Fruit fly (Drosophila melanogaster): ENCODE measurements around the gene Chc.
A peak's percentile ranks its signal among the peaks of the same experiment; 100 is the strongest.

Chc gene

DNA sequence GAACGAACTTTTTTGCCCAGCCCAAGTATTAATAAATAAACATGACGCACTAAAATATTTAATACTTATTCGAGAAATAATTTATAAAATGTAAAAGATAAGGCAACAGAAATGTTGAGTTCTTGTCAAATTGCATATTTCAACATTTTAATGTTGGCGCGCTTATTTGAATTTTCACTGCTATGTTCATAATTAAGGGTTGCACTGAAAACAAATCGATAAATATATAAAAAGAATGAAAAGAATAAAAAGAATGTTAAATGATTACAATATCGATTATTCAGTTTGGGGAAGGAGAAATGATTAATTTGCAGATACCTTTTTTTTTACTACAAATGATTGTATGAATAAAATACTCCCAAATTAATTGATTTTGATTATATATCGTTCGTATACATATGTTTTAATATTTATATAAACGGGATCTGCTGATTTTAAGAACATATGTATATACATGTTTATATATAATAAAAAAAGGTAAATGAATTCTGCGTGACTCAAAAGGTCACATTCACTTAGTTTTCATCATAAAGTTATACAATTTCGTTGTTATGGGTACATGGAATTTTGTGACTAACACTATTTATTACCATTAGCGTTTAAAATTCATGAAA, 31.6 kb upstream of the Chc start (continued):
- TF ChIP-seq NC2α (GFP tag; optimal IDR thresholded peaks at IDR 0.05) (no peak), CG9932 (GFP tag; IDR thresholded peaks at IDR 0.05) (no peak), CG17568 (GFP tag; optimal IDR thresholded peaks at IDR 0.05) (no peak), crol (GFP tag; IDR thresholded peaks at IDR 0.05) (no peak), H2.0 (GFP tag; IDR thresholded peaks at IDR 0.05) (no peak), CG14441 (GFP tag; IDR thresholded peaks at IDR 0.05) (no peak), BtbVII (GFP tag; optimal IDR thresholded peaks at IDR 0.05) (no peak), odd (GFP tag; optimal IDR thresholded peaks at IDR 0.05) (no peak), pan (optimal IDR thresholded peaks at IDR 0.05) (no peak), pan (GFP tag; optimal IDR thresholded peaks at IDR 0.05 in 1 of 2, IDR thresholded peaks at IDR 0.05 in 1 of 2) (no peak), Dref (GFP tag; IDR thresholded peaks at IDR 0.05) (peak; percentile 57)

dm6 chrX:15866032-15866431, 30.7 kb upstream of the Chc start:
- TF ChIP-seq Med (GFP tag) (peak; percentile 20), CG8944 (GFP tag; optimal IDR thresholded peaks at IDR 0.05) (no peak), sens (GFP tag) (peak; percentile 61), kah (GFP tag; optimal IDR thresholded peaks at IDR 0.05) (no peak), twi (tag; optimal IDR thresholded peaks at IDR 0.05) (no peak), Taf1 (GFP tag; IDR thresholded peaks at IDR 0.05) (no peak)

dm6 chrX:15860479-15860878, 25.2 kb upstream of the Chc start:
- TF ChIP-seq CG15479 (GFP tag; optimal IDR thresholded peaks at IDR 0.05) = peak; percentile 59
- TF ChIP-seq gro (GFP tag; optimal IDR thresholded peaks at IDR 0.05) = peak; percentile 3
- TF ChIP-seq CG12659 (GFP tag; optimal IDR thresholded peaks at IDR 0.05) = peak; percentile 77
- peak; percentile 29 for TF ChIP-seq dm (GFP tag; optimal IDR thresholded peaks at IDR 0.05)
- TF ChIP-seq CG2199 (GFP tag; IDR thresholded peaks at IDR 0.05) = peak; percentile 82
- peak; percentile 31 for TF ChIP-seq Fer1 (GFP tag; optimal IDR thresholded peaks at IDR 0.05)
- peak; percentile 96 for TF ChIP-seq CG8478 (optimal IDR thresholded peaks at IDR 0.05)
- TF ChIP-seq CG8765 (GFP tag; IDR thresholded peaks at IDR 0.05) = 0 out of 2 replicates have a peak, but pooled peaks have one; percentile 21
- TF ChIP-seq CG33557 (GFP tag; optimal IDR thresholded peaks at IDR 0.05) = no peak
- TF ChIP-seq CG1647 (GFP tag; optimal IDR thresholded peaks at IDR 0.05) = no peak
- TF ChIP-seq CG18262 (tag; optimal IDR thresholded peaks at IDR 0.05) = peak; percentile 8
- 0 out of 3 replicates have a peak, but pooled peaks have one; percentile 27 for TF ChIP-seq CG6791 (GFP tag; IDR thresholded peaks at IDR 0.05; ENCODE audit: partially characterized antibody)
- peak; percentile 41; the same call in 1 of the 2 replicates for TF ChIP-seq ato (GFP tag; IDR thresholded peaks at IDR 0.05; ENCODE audit: partially characterized antibody)
- peak; percentile 16 for TF ChIP-seq Dad (GFP tag; optimal IDR thresholded peaks at IDR 0.05)
- TF ChIP-seq CG13894 (tag; optimal IDR thresholded peaks at IDR 0.05) = peak; percentile 36
- peak; percentile 43; the same call in 2 of the 3 replicates for TF ChIP-seq row (GFP tag; IDR thresholded peaks at IDR 0.05)
- TF ChIP-seq CG34422 (GFP tag; IDR thresholded peaks at IDR 0.05) = peak; percentile 85
- 0 out of 3 replicates have a peak, but pooled peaks have one; percentile 22 for TF ChIP-seq Dbx (GFP tag; IDR thresholded peaks at IDR 0.05)
- no peak for TF ChIP-seq CG8388 (GFP tag; optimal IDR thresholded peaks at IDR 0.05)
- peak; percentile 91 for TF ChIP-seq CG17359 (tag; optimal IDR thresholded peaks at IDR 0.05)
- no peak for TF ChIP-seq mld (GFP tag; IDR thresholded peaks at IDR 0.05; ENCODE audit: partially characterized antibody)
- peak; percentile 37 for TF ChIP-seq pzg (GFP tag; optimal IDR thresholded peaks at IDR 0.05)
- 0 out of 2 replicates have a peak, but pooled peaks have one; percentile 35 for TF ChIP-seq ranshi (GFP tag; IDR thresholded peaks at IDR 0.05)
- peak; percentile 26 for TF ChIP-seq CG10147 (GFP tag; optimal IDR thresholded peaks at IDR 0.05)
- TF ChIP-seq MBD-R2 (GFP tag; IDR thresholded peaks at IDR 0.05) = peak; percentile 41
- peak; percentile 40; the same call in 1 of the 2 replicates for TF ChIP-seq CG14441 (GFP tag; IDR thresholded peaks at IDR 0.05)
- 0 out of 2 replicates have a peak, but pooled peaks have one; percentile 25 for TF ChIP-seq E2f2 (GFP tag; IDR thresholded peaks at IDR 0.05)
- TF ChIP-seq CG2678 (tag; optimal IDR thresholded peaks at IDR 0.05) = peak; percentile 11
- peak; percentile 66 for TF ChIP-seq ewg (GFP tag; optimal IDR thresholded peaks at IDR 0.05)
- peak; percentile 31 for TF ChIP-seq cg (GFP tag; optimal IDR thresholded peaks at IDR 0.05)
- no peak for TF ChIP-seq CG9437 (GFP tag; optimal IDR thresholded peaks at IDR 0.05)
- TF ChIP-seq Hmr (GFP tag; optimal IDR thresholded peaks at IDR 0.05) = peak; percentile 61

Data from whole organism, embryonic.